Fruit fly (Drosophila melanogaster) whole organism, embryonic: ENCODE measurements around the gene CG13609.

Experiments used
- CG13296 ChIP-seq: fragments of 200-800 bp; sonication (Bioruptor generic); optimal IDR thresholded peaks from 3 replicates; lab custom pipeline; 2018; ENCODE audit warnings: missing biosample characterization, mild to moderate bottlenecking, missing genetic modification characterization
- CG13894 ChIP-seq: fragments of 200-800 bp; sonication (Bioruptor generic); optimal IDR thresholded peaks from 3 replicates; lab custom pipeline; 2018; ENCODE audit warnings: missing biosample characterization, mild to moderate bottlenecking, missing genetic modification characterization, moderate library complexity
- CG14050 ChIP-seq: fragments of 200-800 bp; sonication (Bioruptor generic); IDR thresholded peaks from 3 replicates; pipeline ENCODE4 v1.3.6; 2022; ENCODE audit warnings: missing biosample characterization, missing genetic modification characterization
- CG15269 ChIP-seq: fragments of 200-800 bp; sonication (Bioruptor generic); optimal IDR thresholded peaks from 2 replicates; lab custom pipeline; 2018; ENCODE audit warnings: missing biosample characterization, mild to moderate bottlenecking, missing genetic modification characterization, moderate library complexity
- CG17385 ChIP-seq: fragments of 200-800 bp; sonication (Bioruptor generic); optimal IDR thresholded peaks from 3 replicates; lab custom pipeline; 2018; ENCODE audit warnings: missing biosample characterization, mild to moderate bottlenecking, missing genetic modification characterization
- CG17802 ChIP-seq: fragments of 200-800 bp; sonication (Bioruptor generic); optimal IDR thresholded peaks from 2 replicates; lab custom pipeline; 2018; ENCODE audit warnings: missing biosample characterization, mild to moderate bottlenecking, missing genetic modification characterization, moderate library complexity
- CG32772 ChIP-seq: fragments of 200-800 bp; sonication (Bioruptor generic); IDR thresholded peaks from 2 replicates; pipeline ENCODE4 v1.3.6; 2022; ENCODE audit warnings: missing biosample characterization, missing genetic modification characterization
- CG3407 ChIP-seq: fragments of 200-800 bp; sonication (Bioruptor generic); optimal IDR thresholded peaks from 2 replicates; lab custom pipeline; 2018; ENCODE audit warnings: missing biosample characterization, mild to moderate bottlenecking, missing genetic modification characterization
- CG42726 ChIP-seq: fragments of 200-800 bp; sonication (Bioruptor generic); IDR thresholded peaks from 2 replicates; pipeline ENCODE4 v1.3.6; 2022; ENCODE audit warnings: missing biosample characterization, missing genetic modification characterization; ENCODE audit not compliant: partially characterized antibody
- CG4424 ChIP-seq: fragments of 200-800 bp; sonication (Bioruptor generic); optimal IDR thresholded peaks from 3 replicates; lab custom pipeline; 2016; ENCODE audit warnings: missing biosample characterization, missing genetic modification characterization
- CG6654 ChIP-seq: fragments of 200-800 bp; sonication (Bioruptor generic); optimal IDR thresholded peaks from 2 replicates; lab custom pipeline; 2017; ENCODE audit warnings: missing biosample characterization, mild to moderate bottlenecking, missing genetic modification characterization
- CG6765 ChIP-seq: fragments of 200-800 bp; sonication (Bioruptor generic); optimal IDR thresholded peaks from 3 replicates; lab custom pipeline; 2017; ENCODE audit warnings: missing biosample characterization, mild to moderate bottlenecking, missing genetic modification characterization
- CG6791 ChIP-seq: fragments of 200-800 bp; sonication (Bioruptor generic); IDR thresholded peaks from 3 replicates; pipeline ENCODE4 v1.3.6; 2022; ENCODE audit warnings: missing biosample characterization, missing genetic modification characterization; ENCODE audit not compliant: partially characterized antibody
- CG9932 ChIP-seq: fragments of 200-800 bp; sonication (Bioruptor generic); IDR thresholded peaks from 2 replicates; pipeline ENCODE4 v1.3.6; 2022; ENCODE audit warnings: missing biosample characterization, missing genetic modification characterization
- CrebB ChIP-seq: fragments of 200-800 bp; sonication (Bioruptor generic); optimal IDR thresholded peaks from 3 replicates; lab custom pipeline; 2018; ENCODE audit warnings: missing biosample characterization, mild to moderate bottlenecking, missing genetic modification characterization
- D ChIP-seq, 2 experiments: fragments of 200-800 bp in 1 of 2; fragments of >200 bp in 1 of 2; sonication (Bioruptor generic) in 1 of 2; optimal IDR thresholded peaks; 2 replicates in 1 of 2; 3 replicates in 1 of 2; lab custom pipeline; 2017; ENCODE audit warnings: mild to moderate bottlenecking in 1 of 2, missing biosample characterization in 1 of 2, missing genetic modification characterization in 1 of 2, missing genetic modification reagents in 1 of 2
- Dad ChIP-seq: fragments of 200-800 bp; sonication (Bioruptor generic); optimal IDR thresholded peaks from 3 replicates; lab custom pipeline; 2016; ENCODE audit warnings: missing biosample characterization, missing genetic modification characterization
- Deaf1 ChIP-seq: fragments of 200-800 bp; optimal IDR thresholded peaks from 3 replicates; lab custom pipeline; 2019; ENCODE audit warnings: missing biosample characterization, mild to moderate bottlenecking, missing genetic modification characterization, moderate library complexity
- Drgx ChIP-seq: fragments of 200-800 bp; sonication (Bioruptor generic); IDR thresholded peaks from 2 replicates; pipeline ENCODE4 v1.3.6; 2022; ENCODE audit warnings: missing biosample characterization, missing genetic modification characterization
- Meics ChIP-seq: fragments of 200-800 bp; sonication (Bioruptor generic); optimal IDR thresholded peaks from 2 replicates; lab custom pipeline; 2017; ENCODE audit warnings: missing biosample characterization, mild to moderate bottlenecking, missing genetic modification characterization
- Neu2 ChIP-seq: fragments of 200-800 bp; sonication (Bioruptor generic); optimal IDR thresholded peaks from 3 replicates; lab custom pipeline; 2016; ENCODE audit warnings: missing biosample characterization, missing genetic modification characterization, borderline replicate concordance
- Nf-YA ChIP-seq: fragments of 200-800 bp; sonication (Bioruptor generic); IDR thresholded peaks from 2 replicates; pipeline ENCODE4 v1.3.6; 2022; ENCODE audit warnings: missing biosample characterization, missing genetic modification characterization
- PHDP ChIP-seq: fragments of 200-800 bp; sonication (Bioruptor generic); optimal IDR thresholded peaks from 3 replicates; lab custom pipeline; 2018; ENCODE audit warnings: missing biosample characterization, mild to moderate bottlenecking, missing genetic modification characterization, moderate library complexity
- Pdp1 ChIP-seq, 2 experiments: fragments of 200-800 bp; sonication (Bioruptor generic); optimal IDR thresholded peaks; 3 replicates each; lab custom pipeline; 2016; ENCODE audit warnings: missing biosample characterization in 2 of 2, missing genetic modification characterization in 2 of 2, mild to moderate bottlenecking in 1 of 2, moderate library complexity in 1 of 2
- Trl ChIP-seq, 3 experiments: fragments of >200 bp in 2 of 3; fragments of 200-800 bp in 1 of 3; sonication (Bioruptor generic) in 1 of 3; optimal IDR thresholded peaks; 2 replicates in 1 of 3; 3 replicates in 2 of 3; lab custom pipeline; 2016 to 2017; ENCODE audit warnings: missing biosample characterization in 1 of 3, missing genetic modification characterization in 1 of 3
- amos ChIP-seq: fragments of 200-800 bp; sonication (Bioruptor generic); IDR thresholded peaks from 2 replicates; pipeline ENCODE4 v1.3.6; 2022; ENCODE audit warnings: missing biosample characterization, missing genetic modification characterization; ENCODE audit not compliant: partially characterized antibody
- bsh ChIP-seq, 2 experiments: fragments of 200-800 bp; sonication (Bioruptor generic); optimal IDR thresholded peaks; 2 replicates each; lab custom pipeline; 2017 to 2018; ENCODE audit warnings: mild to moderate bottlenecking in 2 of 2, missing biosample characterization in 2 of 2, missing genetic modification characterization in 2 of 2, moderate library complexity in 1 of 2
- chinmo ChIP-seq: fragments of 200-800 bp; sonication (Bioruptor generic); IDR thresholded peaks from 4 replicates; pipeline ENCODE4 v1.3.6; 2022; ENCODE audit warnings: missing biosample characterization, missing genetic modification characterization; ENCODE audit not compliant: partially characterized antibody
- ci ChIP-seq: fragments of 200-800 bp; sonication (Bioruptor generic); IDR thresholded peaks from 3 replicates; pipeline ENCODE4 v1.3.6; 2022; ENCODE audit warnings: missing biosample characterization, missing genetic modification characterization
- crp ChIP-seq, 2 experiments: fragments of 200-800 bp; sonication (Bioruptor generic); optimal IDR thresholded peaks; 2 replicates in 1 of 2; 3 replicates in 1 of 2; lab custom pipeline; 2017; ENCODE audit warnings: missing biosample characterization in 2 of 2, missing genetic modification characterization in 2 of 2, mild to moderate bottlenecking in 1 of 2, moderate library complexity in 1 of 2
- disco-r ChIP-seq: fragments of 200-800 bp; sonication (Bioruptor generic); optimal IDR thresholded peaks from 2 replicates; lab custom pipeline; 2016; ENCODE audit warnings: missing biosample characterization, missing genetic modification characterization
- esg ChIP-seq: fragments of 200-800 bp; sonication (Bioruptor generic); conservative IDR thresholded peaks from 2 replicates; pipeline ENCODE4 v1.3.6; 2022; ENCODE audit warnings: missing biosample characterization, missing genetic modification characterization
- ewg ChIP-seq: fragments of 200-800 bp; sonication (Bioruptor generic); optimal IDR thresholded peaks from 3 replicates; lab custom pipeline; 2017; ENCODE audit warnings: mild to moderate bottlenecking, missing biosample characterization, missing genetic modification reagents, missing genetic modification characterization
- ftz-f1 ChIP-seq: fragments of 200-800 bp; sonication (Bioruptor generic); optimal IDR thresholded peaks from 2 replicates; lab custom pipeline; 2016; ENCODE audit warnings: missing biosample characterization, missing genetic modification characterization
- gro ChIP-seq: fragments of 200-800 bp; sonication (Bioruptor generic); optimal IDR thresholded peaks from 2 replicates; lab custom pipeline; 2016; ENCODE audit warnings: missing biosample characterization, missing genetic modification characterization
- hb ChIP-seq: fragments of 200-800 bp; sonication (Bioruptor generic); IDR thresholded peaks from 3 replicates; pipeline ENCODE4 v1.3.6; 2022; ENCODE audit warnings: missing biosample characterization, missing genetic modification characterization; ENCODE audit not compliant: partially characterized antibody
- her ChIP-seq: fragments of 200-800 bp; sonication (Bioruptor generic); optimal IDR thresholded peaks from 2 replicates; lab custom pipeline; 2016; ENCODE audit warnings: missing biosample characterization, missing genetic modification characterization
- knrl ChIP-seq: fragments of 200-800 bp; sonication (Bioruptor generic); IDR thresholded peaks from 3 replicates; pipeline ENCODE4 v1.3.6; 2022; ENCODE audit warnings: missing biosample characterization, missing genetic modification characterization; ENCODE audit not compliant: partially characterized antibody
- nom ChIP-seq: fragments of 200-800 bp; sonication (Bioruptor generic); optimal IDR thresholded peaks from 2 replicates; lab custom pipeline; 2017; ENCODE audit warnings: missing biosample characterization, missing genetic modification characterization, mild to moderate bottlenecking, moderate library complexity, missing genetic modification reagents
- pita ChIP-seq: fragments of 200-800 bp; sonication (Bioruptor generic); optimal IDR thresholded peaks from 2 replicates; lab custom pipeline; 2017; ENCODE audit warnings: missing biosample characterization, mild to moderate bottlenecking, missing genetic modification characterization
- ranshi ChIP-seq: fragments of 200-800 bp; sonication (Bioruptor generic); IDR thresholded peaks from 2 replicates; pipeline ENCODE4 v1.3.6; 2022; ENCODE audit warnings: missing biosample characterization, missing genetic modification characterization
- rib ChIP-seq: fragments of 200-800 bp; sonication (Bioruptor generic); IDR thresholded peaks from 2 replicates; pipeline ENCODE4 v1.3.6; 2022; ENCODE audit warnings: missing biosample characterization, missing genetic modification characterization
- seq ChIP-seq: fragments of 200-800 bp; sonication (Bioruptor generic); IDR thresholded peaks from 2 replicates; pipeline ENCODE4 v1.3.6; 2022; ENCODE audit warnings: missing biosample characterization, missing genetic modification characterization
- sisA ChIP-seq: fragments of 200-800 bp; sonication (Bioruptor generic); IDR thresholded peaks from 2 replicates; pipeline ENCODE4 v1.3.6; 2022; ENCODE audit warnings: missing biosample characterization, missing genetic modification characterization
- slbo ChIP-seq: fragments of 200-800 bp; sonication (Bioruptor generic); IDR thresholded peaks from 2 replicates; pipeline ENCODE4 v1.3.6; 2022; ENCODE audit warnings: missing biosample characterization, missing genetic modification characterization
- so ChIP-seq: fragments of 200-800 bp; sonication (Bioruptor generic); IDR thresholded peaks from 3 replicates; pipeline ENCODE4 v1.3.6; 2022; ENCODE audit warnings: missing biosample characterization, missing genetic modification characterization
- ssp ChIP-seq: fragments of 200-800 bp; sonication (Bioruptor generic); IDR thresholded peaks from 2 replicates; pipeline ENCODE4 v1.3.6; 2022; ENCODE audit warnings: missing biosample characterization, missing genetic modification characterization
- tap ChIP-seq: fragments of 200-800 bp; optimal IDR thresholded peaks from 3 replicates; lab custom pipeline; 2019; ENCODE audit warnings: missing biosample characterization, mild to moderate bottlenecking, missing genetic modification characterization, moderate library complexity

CG13609 gene

dm6 chr3R:24218565-24218964 lies 8.3 kb upstream of the CG13609 start, which contains the start of gene CG17786 (continued):
- TF ChIP-seq pita (GFP tag; lab: Kevin White, UChicago) (no peak), Meics (GFP tag; lab: Kevin White, UChicago) (no peak), CG13296 (peak; percentile 3), gro (GFP tag; lab: Kevin White, UChicago) (peak; percentile 5), chinmo (GFP tag; lab: Robert Waterston, UW) (peak; percentile 89; the same call in 3 of the 4 replicates), seq (GFP tag; lab: Robert Waterston, UW) (no peak), sisA (no peak), CG13894 (tag; lab: Kevin White, UChicago) (no peak), CG6765 (peak; percentile 14), esg (GFP tag; lab: Robert Waterston, UW) (no peak), nom (GFP tag; lab: Kevin White, UChicago) (peak; percentile 69), CG6791 (GFP tag; lab: Robert Waterston, UW) (no peak), CG15269 (tag; lab: Kevin White, UChicago) (no peak), so (GFP tag; lab: Robert Waterston, UW) (peak; percentile 43; the same call in 1 of the 3 replicates), CrebB (peak; percentile 17), CG3407 (GFP tag; lab: Kevin White, UChicago) (no peak), knrl (GFP tag; lab: Robert Waterston, UW) (0 out of 3 replicates have a peak, but pooled peaks have one; percentile 25), rib (GFP tag; lab: Robert Waterston, UW) (0 out of 2 replicates have a peak, but pooled peaks have one; percentile 40), bsh (GFP tag; optimal IDR thresholded peaks at IDR 0.05; lab: Kevin White, UChicago) (peak in 1 of 2 experiments; percentile 20), PHDP (tag; lab: Kevin White, UChicago) (no peak), ci (peak; percentile 75; the same call in 2 of the 3 replicates), CG9932 (GFP tag; lab: Robert Waterston, UW) (0 out of 2 replicates have a peak, but pooled peaks have one; percentile 19), ssp (GFP tag; lab: Robert Waterston, UW) (no peak), ranshi (no peak), D (optimal IDR thresholded peaks at IDR 0.05; lab: Kevin White, UChicago) (no peak), D (GFP tag; optimal IDR thresholded peaks at IDR 0.05; lab: Kevin White, UChicago) (no peak), tap (tag; lab: Kevin White, UChicago) (no peak), Trl (optimal IDR thresholded peaks at IDR 0.05; lab: Kevin White, UChicago) (peak; percentile 79 to 81), Trl (GFP tag; optimal IDR thresholded peaks at IDR 0.05; lab: Kevin White, UChicago) (no peak), disco-r (GFP tag; lab: Kevin White, UChicago) (no peak), CG32772 (GFP tag; lab: Robert Waterston, UW) (no peak), hb (no peak), CG14050 (GFP tag; lab: Robert Waterston, UW) (no peak), Deaf1 (tag; lab: Kevin White, UChicago) (peak; percentile 64), Pdp1 (GFP tag; optimal IDR thresholded peaks at IDR 0.05; lab: Kevin White, UChicago) (peak in 1 of 2 experiments; percentile 54), slbo (no peak), ewg (no peak), Neu2 (GFP tag; lab: Kevin White, UChicago) (no peak), her (GFP tag; lab: Kevin White, UChicago) (peak; percentile 48), Dad (no peak), Drgx (GFP tag; lab: Robert Waterston, UW) (peak; percentile 55; the same call in 1 of the 2 replicates), CG17802 (tag; lab: Kevin White, UChicago) (no peak), CG4424 (GFP tag; lab: Kevin White, UChicago) (no peak), CG17385 (GFP tag; lab: Kevin White, UChicago) (peak; percentile 17), CG6654 (no peak), crp (GFP tag; optimal IDR thresholded peaks at IDR 0.05; lab: Kevin White, UChicago) (peak in 1 of 2 experiments; percentile 41), Nf-YA (GFP tag; lab: Robert Waterston, UW) (no peak; the same call in 1 of the 2 replicates), CG42726 (GFP tag; lab: Robert Waterston, UW) (peak; percentile 26; the same call in 1 of the 2 replicates), amos (peak; percentile 27; the same call in 1 of the 2 replicates), ftz-f1 (GFP tag; lab: Kevin White, UChicago) (no peak)
